Fruit fly (Drosophila melanogaster) whole organism, wandering third instar larva: ENCODE results near the gene CG13014.

Experiments
- Abd-B ChIP-seq: fragments of >200 bp; optimal IDR thresholded peaks from 2 replicates; lab custom pipeline; 2017; ENCODE audit warnings: missing biosample characterization, missing genetic modification characterization
- CG32264 ChIP-seq: fragments of 200-800 bp; sonication (Bioruptor generic); optimal IDR thresholded peaks from 2 replicates; lab custom pipeline; 2016; ENCODE audit warnings: missing biosample characterization, missing genetic modification characterization
- CG9705 ChIP-seq: fragments of 200-800 bp; sonication (Bioruptor generic); optimal IDR thresholded peaks from 2 replicates; lab custom pipeline; 2018; ENCODE audit warnings: missing biosample characterization, mild to moderate bottlenecking, missing genetic modification characterization
- CrebA ChIP-seq: fragments of 200-800 bp; sonication (Bioruptor generic); optimal IDR thresholded peaks from 2 replicates; lab custom pipeline; 2016; ENCODE audit warnings: missing biosample characterization, mild to moderate bottlenecking, missing genetic modification characterization, borderline replicate concordance
- Dfd ChIP-seq: fragments of >200 bp; optimal IDR thresholded peaks from 2 replicates; lab custom pipeline; 2017; ENCODE audit warnings: missing biosample characterization, missing genetic modification characterization
- Dif ChIP-seq: fragments of 200-275, 200-300 bp; sonication (Bioruptor generic); optimal IDR thresholded peaks from 2 replicates; lab custom pipeline; 2018; ENCODE audit warnings: missing biosample characterization, missing genetic modification characterization; ENCODE audit not compliant: partially characterized antibody
- GATAd ChIP-seq: sonication (Bioruptor generic); optimal IDR thresholded peaks from 2 replicates; lab custom pipeline; 2016; ENCODE audit warnings: missing biosample characterization, missing genetic modification characterization
- HLH106 ChIP-seq: fragments of 200-800 bp; optimal IDR thresholded peaks from 3 replicates; lab custom pipeline; 2019; ENCODE audit warnings: missing biosample characterization, mild to moderate bottlenecking, missing genetic modification characterization, moderate library complexity
- Hnf4 ChIP-seq: fragments of 200-800 bp; sonication (Bioruptor generic); optimal IDR thresholded peaks from 2 replicates; lab custom pipeline; 2016; ENCODE audit warnings: missing biosample characterization, mild to moderate bottlenecking, missing genetic modification characterization
- Hr78 ChIP-seq: fragments of >200 bp; optimal IDR thresholded peaks from 2 replicates; lab custom pipeline; 2017; ENCODE audit warnings: missing biosample characterization, missing genetic modification characterization
- Hr83 ChIP-seq: fragments of 200-300 bp; sonication (Bioruptor generic); optimal IDR thresholded peaks from 2 replicates; lab custom pipeline; 2016; ENCODE audit warnings: missing biosample characterization, mild to moderate bottlenecking, missing genetic modification characterization, moderate library complexity; ENCODE audit not compliant: poor library complexity, severe bottlenecking
- Jra ChIP-seq: sonication (Bioruptor generic); optimal IDR thresholded peaks from 2 replicates; lab custom pipeline; 2016; ENCODE audit warnings: missing biosample characterization, missing genetic modification characterization
- Mio ChIP-seq: sonication (Bioruptor generic); optimal IDR thresholded peaks from 2 replicates; lab custom pipeline; 2016; ENCODE audit warnings: missing biosample characterization, missing genetic modification characterization
- Myc ChIP-seq: fragments of >200 bp; optimal IDR thresholded peaks from 2 replicates; lab custom pipeline; 2017
- N ChIP-seq: fragments of >200 bp; optimal IDR thresholded peaks from 2 replicates; lab custom pipeline; 2018; ENCODE audit warnings: missing biosample characterization, missing external identifiers, missing genetic modification characterization
- OdsH ChIP-seq: fragments of 200-800 bp; sonication (Bioruptor generic); optimal IDR thresholded peaks from 2 replicates; lab custom pipeline; 2016; ENCODE audit warnings: missing biosample characterization, mild to moderate bottlenecking, missing genetic modification characterization
- Rel ChIP-seq, 2 experiments: fragments of 200-800 bp; sonication (Bioruptor generic) in 1 of 2; optimal IDR thresholded peaks; 2 replicates in 1 of 2; 3 replicates in 1 of 2; lab custom pipeline; 2016 to 2019; ENCODE audit warnings: mild to moderate bottlenecking in 2 of 2, missing biosample characterization in 2 of 2, missing genetic modification characterization in 2 of 2, moderate library complexity in 1 of 2
- Sp1 ChIP-seq: fragments of 200-800 bp; sonication (Bioruptor generic); optimal IDR thresholded peaks from 3 replicates; lab custom pipeline; 2019; ENCODE audit warnings: missing biosample characterization, mild to moderate bottlenecking, missing genetic modification characterization, moderate library complexity
- Vsx2 ChIP-seq: fragments of 200-300, 225-300 bp; sonication (Bioruptor generic); optimal IDR thresholded peaks from 2 replicates; lab custom pipeline; 2018; ENCODE audit warnings: missing biosample characterization, missing genetic modification characterization; ENCODE audit not compliant: partially characterized antibody
- br ChIP-seq: fragments of 200-800 bp; sonication (Bioruptor generic); optimal IDR thresholded peaks from 2 replicates; lab custom pipeline; 2016; ENCODE audit warnings: missing biosample characterization, missing genetic modification characterization
- brk ChIP-seq: fragments of 200-800 bp; sonication (Bioruptor generic); optimal IDR thresholded peaks from 2 replicates; lab custom pipeline; 2016; ENCODE audit warnings: missing biosample characterization, mild to moderate bottlenecking, missing genetic modification characterization
- dl ChIP-seq, 2 experiments: fragments of 175-275, 200-275 bp in 1 of 2; fragments of 200-275 bp in 1 of 2; sonication (Bioruptor generic); optimal IDR thresholded peaks; lab custom pipeline; 2018; ENCODE audit warnings: mild to moderate bottlenecking in 2 of 2, missing biosample characterization in 2 of 2, missing genetic modification characterization in 2 of 2, moderate library complexity in 2 of 2; ENCODE audit not compliant: partially characterized antibody in 2 of 2, insufficient read depth in 1 of 2
- dmrt93B ChIP-seq: fragments of 200-800 bp; sonication (Bioruptor generic); optimal IDR thresholded peaks from 2 replicates; lab custom pipeline; 2018; ENCODE audit warnings: missing biosample characterization, mild to moderate bottlenecking, missing genetic modification characterization
- dsf ChIP-seq: sonication (Bioruptor generic); optimal IDR thresholded peaks from 2 replicates; lab custom pipeline; 2016; ENCODE audit warnings: missing biosample characterization, missing genetic modification characterization, borderline replicate concordance
- ey ChIP-seq: fragments of 200-800 bp; sonication (Bioruptor generic); optimal IDR thresholded peaks from 2 replicates; lab custom pipeline; 2016; ENCODE audit warnings: missing biosample characterization, missing genetic modification characterization
- foxo ChIP-seq, 2 experiments: fragments of 200-800 bp; sonication (Bioruptor generic); optimal IDR thresholded peaks; 2 replicates in 1 of 2; 3 replicates in 1 of 2; lab custom pipeline; 2016 to 2017; ENCODE audit warnings: missing biosample characterization in 2 of 2, missing genetic modification characterization in 2 of 2
- fru ChIP-seq: fragments of 200-800 bp; sonication (Bioruptor generic); optimal IDR thresholded peaks from 3 replicates; lab custom pipeline; 2016; ENCODE audit warnings: missing biosample characterization, mild to moderate bottlenecking, missing genetic modification characterization
- h ChIP-seq: fragments of 200-800 bp; sonication (Bioruptor generic); optimal IDR thresholded peaks from 3 replicates; lab custom pipeline; 2016; ENCODE audit warnings: missing biosample characterization, mild to moderate bottlenecking, missing genetic modification characterization
- jim ChIP-seq: fragments of 175-275, 200-325 bp; sonication (Bioruptor generic); optimal IDR thresholded peaks from 2 replicates; lab custom pipeline; 2016; ENCODE audit warnings: missing biosample characterization, mild to moderate bottlenecking, missing genetic modification characterization
- lola ChIP-seq: fragments of >200 bp; optimal IDR thresholded peaks from 2 replicates; lab custom pipeline; 2017; ENCODE audit warnings: missing biosample characterization, missing genetic modification characterization
- pan ChIP-seq: fragments of >200 bp; optimal IDR thresholded peaks from 2 replicates; lab custom pipeline; 2017
- psq ChIP-seq: fragments of 200-800 bp; sonication (Bioruptor generic); optimal IDR thresholded peaks from 3 replicates; lab custom pipeline; 2017; ENCODE audit warnings: missing biosample characterization, mild to moderate bottlenecking, missing genetic modification characterization, moderate library complexity
- rgr ChIP-seq: fragments of 200-800 bp; sonication (Bioruptor generic); optimal IDR thresholded peaks from 3 replicates; lab custom pipeline; 2016; ENCODE audit warnings: missing biosample characterization, mild to moderate bottlenecking, missing genetic modification characterization
- sage ChIP-seq: fragments of 200-800 bp; sonication (Bioruptor generic); optimal IDR thresholded peaks from 2 replicates; lab custom pipeline; 2016; ENCODE audit warnings: missing biosample characterization, mild to moderate bottlenecking, missing genetic modification characterization
- sv ChIP-seq: fragments of 200-800 bp; sonication (Bioruptor generic); optimal IDR thresholded peaks from 3 replicates; lab custom pipeline; 2016; ENCODE audit warnings: missing biosample characterization, missing genetic modification characterization
- tai ChIP-seq: sonication (Bioruptor generic); optimal IDR thresholded peaks from 2 replicates; lab custom pipeline; 2016; ENCODE audit warnings: missing biosample characterization, missing genetic modification characterization
- usp ChIP-seq: fragments of >200 bp; optimal IDR thresholded peaks from 2 replicates; lab custom pipeline; 2017; ENCODE audit warnings: missing biosample characterization, missing genetic modification characterization
- woc ChIP-seq: sonication (Bioruptor generic); optimal IDR thresholded peaks from 2 replicates; lab custom pipeline; 2016; ENCODE audit warnings: missing biosample characterization, mild to moderate bottlenecking, missing genetic modification characterization

CG13014 gene

dm6 chrX:16570572-16571224, 17.0 kb upstream of the CG13014 start:
- TF ChIP-seq dmrt93B (GFP tag; lab: Kevin White, UChicago) = no peak
- no peak for TF ChIP-seq foxo (GFP tag; optimal IDR thresholded peaks at IDR 0.05; lab: Kevin White, UChicago)
- TF ChIP-seq HLH106 (tag; lab: Kevin White, UChicago) = no peak
- TF ChIP-seq ey (GFP tag; lab: Kevin White, UChicago) = peak; percentile 21
- TF ChIP-seq woc (GFP tag; lab: Kevin White, UChicago) = no peak
- TF ChIP-seq, all 38 proteins: peak for 1

dm6 chrX:16573659-16574058, 14.0 kb upstream of the CG13014 start:
- TF ChIP-seq CG32264 (no peak), h (peak; percentile 29), foxo (GFP tag; optimal IDR thresholded peaks at IDR 0.05; lab: Kevin White, UChicago) (peak in 1 of 2 experiments; percentile 46), br (GFP tag; lab: Kevin White, UChicago) (peak; percentile 14), Hr78 (GFP tag; lab: Kevin White, UChicago) (no peak), Abd-B (GFP tag; lab: Kevin White, UChicago) (no peak), Sp1 (GFP tag; lab: Kevin White, UChicago) (no peak), dmrt93B (GFP tag; lab: Kevin White, UChicago) (no peak), fru (GFP tag; lab: Kevin White, UChicago) (peak; percentile 26), Vsx2 (GFP tag; lab: Kevin White, UChicago) (no peak), Mio (GFP tag; lab: Kevin White, UChicago) (no peak), N (GFP tag; lab: Kevin White, UChicago) (no peak), HLH106 (tag; lab: Kevin White, UChicago) (no peak), Hr83 (GFP tag; lab: Kevin White, UChicago) (no peak), OdsH (peak; percentile 50), dl (GFP tag; optimal IDR thresholded peaks at IDR 0.05; lab: Kevin White, UChicago; ENCODE audit: insufficient read depth in 1 of 2, partially characterized antibody in 2 of 2) (no peak), sv (no peak), CG9705 (GFP tag; lab: Kevin White, UChicago) (no peak), woc (GFP tag; lab: Kevin White, UChicago) (no peak), tai (GFP tag; lab: Kevin White, UChicago) (no peak), Myc (lab: Kevin White, UChicago) (no peak), Rel (GFP tag; optimal IDR thresholded peaks at IDR 0.05; lab: Kevin White, UChicago) (no peak), Rel (tag; optimal IDR thresholded peaks at IDR 0.05; lab: Kevin White, UChicago) (no peak), Dif (no peak), psq (GFP tag; lab: Kevin White, UChicago) (no peak), brk (no peak), usp (GFP tag; lab: Kevin White, UChicago) (no peak), rgr (GFP tag; lab: Kevin White, UChicago) (peak; percentile 55), CrebA (no peak), pan (lab: Kevin White, UChicago) (no peak), Hnf4 (peak; percentile 23), sage (GFP tag; lab: Kevin White, UChicago) (no peak), Dfd (GFP tag; lab: Kevin White, UChicago) (no peak), GATAd (GFP tag; lab: Kevin White, UChicago) (no peak), lola (GFP tag; lab: Kevin White, UChicago) (no peak), Jra (GFP tag; lab: Kevin White, UChicago) (peak; percentile 9), ey (GFP tag; lab: Kevin White, UChicago) (no peak), jim (GFP tag; lab: Kevin White, UChicago) (no peak), dsf (no peak)
